Worm (Caenorhabditis elegans) whole organism, mixed stage, embryonic: Measurements from ENCODE around the gene ZK682.7.

Experiments
- M03D4.4 ChIP-seq: sonication (generic microtip); optimal IDR thresholded peaks from 2 replicates; lab custom pipeline; 2017; ENCODE audit warnings: mild to moderate bottlenecking, missing genetic modification characterization, missing compliant biosample characterization
- blmp-1 ChIP-seq: fragments of 150-350 bp; optimal IDR thresholded peaks from 2 replicates; lab custom pipeline; 2014; ENCODE audit warnings: missing biosample characterization, missing genetic modification characterization
- ceh-43 ChIP-seq: fragments of 200-800 bp; sonication (Bioruptor generic); optimal IDR thresholded peaks from 2 replicates; lab custom pipeline; 2018; ENCODE audit warnings: mild to moderate bottlenecking, missing genetic modification characterization, moderate library complexity, missing compliant biosample characterization
- ceh-83 ChIP-seq: fragments of 200-800 bp; sonication (Bioruptor generic); optimal IDR thresholded peaks from 2 replicates; lab custom pipeline; 2018; ENCODE audit warnings: mild to moderate bottlenecking, missing genetic modification characterization, missing compliant biosample characterization
- ces-1 ChIP-seq: fragments of 150-350 bp; optimal IDR thresholded peaks from 2 replicates; lab custom pipeline; 2014; ENCODE audit warnings: missing biosample characterization, missing genetic modification reagents, missing genetic modification characterization
- cnd-1 ChIP-seq: fragments of 200-800 bp; sonication (Bioruptor generic); optimal IDR thresholded peaks from 2 replicates; lab custom pipeline; 2018; ENCODE audit warnings: mild to moderate bottlenecking, missing genetic modification characterization, missing compliant biosample characterization
- drap-1 ChIP-seq: fragments of 200-800 bp; sonication (Bioruptor generic); optimal IDR thresholded peaks from 3 replicates; lab custom pipeline; 2018; ENCODE audit warnings: mild to moderate bottlenecking, missing genetic modification characterization, missing compliant biosample characterization
- elt-1 ChIP-seq: sonication (generic microtip); optimal IDR thresholded peaks from 2 replicates; lab custom pipeline; 2017; ENCODE audit warnings: missing genetic modification characterization, mild to moderate bottlenecking, missing compliant biosample characterization, antibody characterized with exemption, moderate library complexity, borderline replicate concordance; ENCODE audit not compliant: insufficient read depth
- elt-3 ChIP-seq: fragments of 150-350 bp; optimal IDR thresholded peaks from 2 replicates; lab custom pipeline; 2014; ENCODE audit warnings: missing biosample characterization, missing genetic modification characterization
- flh-1 ChIP-seq: fragments of 200-800 bp; sonication (Bioruptor generic); optimal IDR thresholded peaks from 2 replicates; lab custom pipeline; 2018; ENCODE audit warnings: mild to moderate bottlenecking, missing genetic modification characterization, moderate library complexity, missing compliant biosample characterization
- ham-2 ChIP-seq: fragments of 200-800 bp; sonication (Bioruptor generic); optimal IDR thresholded peaks from 2 replicates; lab custom pipeline; 2018; ENCODE audit warnings: mild to moderate bottlenecking, missing genetic modification characterization, missing compliant biosample characterization
- hlh-1 ChIP-seq: fragments of 150-350 bp; optimal IDR thresholded peaks from 2 replicates; lab custom pipeline; 2014; ENCODE audit warnings: missing biosample characterization, missing genetic modification reagents, missing genetic modification characterization
- lin-13 ChIP-seq: fragments of 150-350 bp; optimal IDR thresholded peaks from 2 replicates; lab custom pipeline; 2014; ENCODE audit warnings: missing biosample characterization, missing genetic modification characterization
- lin-32 ChIP-seq: fragments of 200-800 bp; sonication (Bioruptor generic); optimal IDR thresholded peaks from 2 replicates; lab custom pipeline; 2018; ENCODE audit warnings: mild to moderate bottlenecking, missing genetic modification characterization, missing compliant biosample characterization
- lsy-2 ChIP-seq: fragments of 150-350 bp; optimal IDR thresholded peaks from 2 replicates; lab custom pipeline; 2014; ENCODE audit warnings: missing biosample characterization, missing genetic modification characterization
- mab-5 ChIP-seq: fragments of 150-350 bp; optimal IDR thresholded peaks from 2 replicates; lab custom pipeline; 2014; ENCODE audit warnings: missing biosample characterization, missing genetic modification characterization
- mep-1 ChIP-seq: fragments of 150-350 bp; optimal IDR thresholded peaks from 2 replicates; lab custom pipeline; 2017; ENCODE audit warnings: missing biosample characterization, missing genetic modification reagents, missing genetic modification characterization, inconsistent platforms
- mls-2 ChIP-seq: sonication (generic microtip); optimal IDR thresholded peaks from 2 replicates; lab custom pipeline; 2016; ENCODE audit warnings: mild to moderate bottlenecking, missing genetic modification characterization, moderate library complexity, missing compliant biosample characterization
- nhr-12 ChIP-seq: fragments of 150-350 bp; optimal IDR thresholded peaks from 2 replicates; lab custom pipeline; 2014; ENCODE audit warnings: missing biosample characterization, missing genetic modification characterization
- nhr-2 ChIP-seq: fragments of 150-350 bp; optimal IDR thresholded peaks from 2 replicates; lab custom pipeline; 2014; ENCODE audit warnings: missing biosample characterization, missing genetic modification characterization
- nhr-28 ChIP-seq: fragments of 150-350 bp; optimal IDR thresholded peaks from 2 replicates; lab custom pipeline; 2014; ENCODE audit warnings: missing biosample characterization, missing genetic modification characterization
- nhr-76 ChIP-seq: sonication (generic microtip); optimal IDR thresholded peaks from 2 replicates; lab custom pipeline; 2017; ENCODE audit warnings: missing biosample characterization, missing genetic modification characterization
- pha-4 ChIP-seq: fragments of 150-350 bp; optimal IDR thresholded peaks from 2 replicates; lab custom pipeline; 2018; ENCODE audit warnings: missing biosample characterization, missing genetic modification reagents, missing genetic modification characterization
- sem-2 ChIP-seq: fragments of 200-800 bp; sonication (Bioruptor generic); optimal IDR thresholded peaks from 2 replicates; lab custom pipeline; 2018; ENCODE audit warnings: mild to moderate bottlenecking, missing genetic modification characterization, missing compliant biosample characterization
- snpc-4 ChIP-seq: fragments of 150-350 bp; optimal IDR thresholded peaks from 2 replicates; lab custom pipeline; 2014; ENCODE audit warnings: missing biosample characterization, missing genetic modification characterization
- sptf-1 ChIP-seq: sonication (generic microtip); optimal IDR thresholded peaks from 2 replicates; lab custom pipeline; 2017; ENCODE audit warnings: mild to moderate bottlenecking, missing genetic modification characterization, moderate library complexity, missing compliant biosample characterization
- tbx-8 ChIP-seq: fragments of 200-800 bp; sonication (Bioruptor generic); optimal IDR thresholded peaks from 2 replicates; lab custom pipeline; 2018; ENCODE audit warnings: mild to moderate bottlenecking, missing genetic modification characterization, moderate library complexity, missing compliant biosample characterization
- unc-120 ChIP-seq: sonication (generic microtip); optimal IDR thresholded peaks from 2 replicates; lab custom pipeline; 2017; ENCODE audit warnings: missing genetic modification characterization, missing compliant biosample characterization; ENCODE audit not compliant: poor library complexity, severe bottlenecking
- unc-39 ChIP-seq: fragments of 150-350 bp; optimal IDR thresholded peaks from 2 replicates; lab custom pipeline; 2014; ENCODE audit warnings: missing biosample characterization, missing genetic modification characterization
- unc-62 ChIP-seq: fragments of 150-350 bp; optimal IDR thresholded peaks from 2 replicates; lab custom pipeline; 2014; ENCODE audit warnings: missing biosample characterization, missing genetic modification reagents, missing genetic modification characterization
- zip-8 ChIP-seq: fragments of 150-350 bp; optimal IDR thresholded peaks from 2 replicates; lab custom pipeline; 2014; ENCODE audit warnings: missing biosample characterization, missing genetic modification characterization

The ZK682.7 gene

DNA sequence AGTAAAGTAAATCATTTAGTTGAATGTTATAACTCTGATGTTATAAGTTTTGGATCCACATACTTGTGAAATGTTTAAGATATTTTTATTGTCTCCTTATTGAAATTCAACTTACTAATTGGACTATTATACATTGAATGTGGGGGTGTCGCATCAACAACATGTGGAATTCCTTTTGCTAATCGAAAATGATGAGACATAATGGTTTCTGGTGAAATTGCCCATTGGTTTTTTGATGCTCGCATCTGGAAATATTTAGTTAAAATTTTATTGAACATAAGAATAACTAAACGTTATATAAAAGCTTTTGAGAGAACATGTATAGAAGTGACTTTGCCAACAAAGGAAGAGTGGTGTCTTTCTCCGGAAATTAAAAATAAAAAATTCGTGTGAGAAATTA lies at the start of gene ZK682.7:
ZK682.7 (minus strand) TSS at position 247 of the 400 bp plus-strand sequence.
- TF ChIP-seq unc-120 (tag; lab: Kevin White, UChicago) (no peak), blmp-1 (tag; lab: Kevin White, UChicago) (no peak), lsy-2 (tag; lab: Kevin White, UChicago) (no peak), pha-4 (tag; lab: Kevin White, UChicago) (no peak), hlh-1 (tag; lab: Kevin White, UChicago) (no peak), elt-3 (tag; lab: Kevin White, UChicago) (no peak), mls-2 (tag; lab: Kevin White, UChicago) (no peak), drap-1 (GFP tag; lab: Kevin White, UChicago) (no peak), lin-13 (tag; lab: Kevin White, UChicago) (no peak)

DNA sequence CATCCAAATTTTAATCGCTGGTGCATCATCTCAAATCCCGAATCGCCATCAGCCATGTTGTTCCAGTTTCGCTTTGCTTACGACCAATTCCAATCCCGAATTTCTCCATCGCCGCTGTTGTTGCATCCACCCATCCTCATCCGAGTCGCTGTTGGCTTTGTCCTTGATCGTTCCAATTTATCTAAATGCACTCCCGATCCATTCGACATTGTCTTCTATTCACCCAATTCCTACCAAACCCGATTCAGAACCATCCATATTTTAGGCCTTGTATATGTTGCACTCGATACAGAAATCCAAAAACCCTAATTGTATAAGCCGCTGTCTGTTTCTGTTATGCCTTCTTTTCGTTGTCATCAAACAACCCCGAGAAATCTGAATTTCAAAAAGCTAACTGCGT lies 48.4 kb upstream of the ZK682.7 start:
- TF ChIP-seq zip-8 (tag; lab: Kevin White, UChicago), result no peak
- no peak for TF ChIP-seq sptf-1
- no peak for TF ChIP-seq lin-13 (tag; lab: Kevin White, UChicago)
- no peak for TF ChIP-seq ces-1 (GFP tag; lab: Kevin White, UChicago)
- TF ChIP-seq drap-1 (GFP tag; lab: Kevin White, UChicago), result no peak
- no peak for TF ChIP-seq lin-32 (GFP tag; lab: Kevin White, UChicago)
- no peak for TF ChIP-seq blmp-1 (tag; lab: Kevin White, UChicago)
- TF ChIP-seq elt-1 (tag; lab: Kevin White, UChicago), result no peak
- no peak for TF ChIP-seq nhr-12 (tag; lab: Kevin White, UChicago)
- no peak for TF ChIP-seq pha-4 (tag; lab: Kevin White, UChicago)
- TF ChIP-seq snpc-4 (tag; lab: Kevin White, UChicago), result no peak
- no peak for TF ChIP-seq unc-120 (tag; lab: Kevin White, UChicago)
- no peak for TF ChIP-seq mls-2 (tag; lab: Kevin White, UChicago)

- TF ChIP-seq nhr-2 (tag; lab: Kevin White, UChicago) (no peak), ceh-43 (no peak), sptf-1 (no peak), nhr-12 (tag; lab: Kevin White, UChicago) (no peak), unc-62 (no peak), unc-39 (no peak), tbx-8 (no peak), nhr-28 (tag; lab: Kevin White, UChicago) (no peak), ceh-83 (GFP tag; lab: Kevin White, UChicago) (no peak), snpc-4 (tag; lab: Kevin White, UChicago) (no peak), mab-5 (tag; lab: Kevin White, UChicago) (no peak), cnd-1 (tag; lab: Kevin White, UChicago) (no peak), sem-2 (no peak)
Observed at ce11 chrV:9338452-9338851, 46.5 kb upstream of the ZK682.7 start.

DNA sequence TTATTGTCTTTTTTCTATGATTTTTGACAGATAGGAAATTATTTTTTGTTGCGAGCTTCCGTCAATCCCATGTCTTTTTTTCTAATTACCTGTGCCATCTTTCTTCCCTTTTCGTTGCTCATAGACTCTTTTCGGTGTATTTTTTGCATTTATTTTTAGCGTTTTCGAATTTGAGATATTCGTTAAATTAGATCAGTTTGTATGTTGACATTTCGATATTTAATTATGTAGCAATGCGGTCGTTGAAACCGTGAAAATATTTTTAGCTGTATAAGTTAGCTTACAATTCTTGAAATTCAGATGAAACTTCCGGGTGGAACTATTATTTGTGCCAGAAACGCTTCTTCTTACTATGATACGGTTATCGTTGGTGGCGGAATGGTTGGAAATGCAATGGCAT lies 44.5 kb upstream of the ZK682.7 start, which contains the start of gene coq-6:
coq-6 (plus strand) TSS at position 301 of the 400 bp plus-strand sequence.
- TF ChIP-seq ces-1 (GFP tag; lab: Kevin White, UChicago), result no peak
- TF ChIP-seq lin-32 (GFP tag; lab: Kevin White, UChicago), result no peak
- TF ChIP-seq mls-2 (tag; lab: Kevin White, UChicago), result no peak
- no peak for TF ChIP-seq flh-1
- no peak for TF ChIP-seq M03D4.4 (tag; lab: Kevin White, UChicago)
- TF ChIP-seq zip-8 (tag; lab: Kevin White, UChicago), result no peak
- no peak for TF ChIP-seq tbx-8
- no peak for TF ChIP-seq elt-3 (tag; lab: Kevin White, UChicago)
- TF ChIP-seq drap-1 (GFP tag; lab: Kevin White, UChicago), result no peak
- TF ChIP-seq hlh-1 (tag; lab: Kevin White, UChicago), result no peak
- no peak for TF ChIP-seq ceh-83 (GFP tag; lab: Kevin White, UChicago)
- no peak for TF ChIP-seq nhr-76
- TF ChIP-seq unc-62, result no peak
- TF ChIP-seq cnd-1 (tag; lab: Kevin White, UChicago), result no peak

- TF ChIP-seq mep-1 (tag; lab: Kevin White, UChicago) (no peak), nhr-12 (tag; lab: Kevin White, UChicago) (no peak), ham-2 (GFP tag; lab: Kevin White, UChicago) (no peak), flh-1 (no peak), unc-62 (no peak), nhr-76 (no peak), ceh-43 (no peak)
- TF ChIP-seq, all 35 proteins: peak for 0
Observed at ce11 chrV:9334216-9334615, 42.3 kb upstream of the ZK682.7 start, which contains the start of gene ucp-4. TSS of gene ucp-4 (plus strand) at chrV:9334298.
